Worm (Caenorhabditis elegans) whole organism, L3 larva: ENCODE data around the gene srg-56.

ENCODE experiments used
- ama-1 ChIP-seq: fragments of 150-350 bp; optimal IDR thresholded peaks from 2 replicates; lab custom pipeline; 2018
- elt-1 ChIP-seq: fragments of 150-350 bp; optimal IDR thresholded peaks from 2 replicates; lab custom pipeline; 2014; ENCODE audit warnings: missing biosample characterization, missing genetic modification characterization
- elt-3 ChIP-seq, 3 experiments: fragments of 150-350 bp in 1 of 3; sonication (generic microtip) in 2 of 3; optimal IDR thresholded peaks; 2 replicates in 2 of 3; 4 replicates in 1 of 3; lab custom pipeline; 2014 to 2017; ENCODE audit warnings: missing biosample characterization in 3 of 3, missing genetic modification characterization in 3 of 3
- jun-1 ChIP-seq: fragments of 150-350 bp; optimal IDR thresholded peaks from 2 replicates; lab custom pipeline; 2014; ENCODE audit warnings: missing biosample characterization, missing genetic modification reagents, missing genetic modification characterization
- ztf-11 ChIP-seq: fragments of 150-350 bp; optimal IDR thresholded peaks from 2 replicates; lab custom pipeline; 2014; ENCODE audit warnings: missing biosample characterization, missing genetic modification characterization

- no peak for TF ChIP-seq ztf-11
- no peak for TF ChIP-seq ama-1 (lab: Kevin White, UChicago)
- no peak for TF ChIP-seq elt-3 (tag; optimal IDR thresholded peaks at IDR 0.05; lab: Kevin White, UChicago)
- no peak for TF ChIP-seq elt-1 (tag; lab: Kevin White, UChicago)
- TF ChIP-seq jun-1, result no peak
Observed at ce11 chrV:2710192-2710591, 27.9 kb downstream of the srg-56 start.
